Worm (Caenorhabditis elegans) whole organism, early embryonic: ENCODE results near the gene txt-17.

ENCODE experiments used
- B0310.2 ChIP-seq: sonication (generic microtip); optimal IDR thresholded peaks from 2 replicates; lab custom pipeline; 2016; ENCODE audit warnings: mild to moderate bottlenecking, missing genetic modification characterization, missing compliant biosample characterization
- F13C5.2 ChIP-seq: sonication (generic microtip); optimal IDR thresholded peaks from 2 replicates; lab custom pipeline; 2017; ENCODE audit warnings: mild to moderate bottlenecking, missing genetic modification characterization, inconsistent platforms, missing compliant biosample characterization
- aly-1 ChIP-seq: sonication (generic microtip); optimal IDR thresholded peaks from 2 replicates; lab custom pipeline; 2016; ENCODE audit warnings: missing genetic modification characterization, missing compliant biosample characterization
- ama-1 ChIP-seq: fragments of 150-350 bp; optimal IDR thresholded peaks from 2 replicates; lab custom pipeline; 2014
- ceh-13 ChIP-seq: fragments of 200-800 bp; sonication (Bioruptor generic); optimal IDR thresholded peaks from 2 replicates; lab custom pipeline; 2018; ENCODE audit warnings: mild to moderate bottlenecking, missing genetic modification characterization, missing compliant biosample characterization
- ceh-36 ChIP-seq: sonication (generic microtip); optimal IDR thresholded peaks from 2 replicates; lab custom pipeline; 2016; ENCODE audit warnings: missing genetic modification characterization, inconsistent platforms, missing compliant biosample characterization
- ets-7 ChIP-seq: sonication (generic microtip); optimal IDR thresholded peaks from 2 replicates; lab custom pipeline; 2016; ENCODE audit warnings: missing genotype, missing genetic modification characterization, missing compliant biosample characterization
- flt-1 ChIP-seq: fragments of 200-800 bp; sonication (Bioruptor generic); IDR thresholded peaks from 2 replicates; pipeline ENCODE4 v1.3.6; 2022; ENCODE audit warnings: missing genetic modification characterization, missing compliant biosample characterization
- hmbx-1 ChIP-seq: sonication (generic microtip); optimal IDR thresholded peaks from 2 replicates; lab custom pipeline; 2016; ENCODE audit warnings: mild to moderate bottlenecking, missing genetic modification characterization, missing compliant biosample characterization
- hmg-4 ChIP-seq: fragments of 200-800 bp; sonication (Bioruptor generic); optimal IDR thresholded peaks from 2 replicates; lab custom pipeline; 2018; ENCODE audit warnings: mild to moderate bottlenecking, missing genetic modification characterization, missing compliant biosample characterization
- hnd-1 ChIP-seq: sonication (generic microtip); optimal IDR thresholded peaks from 2 replicates; lab custom pipeline; 2016; ENCODE audit warnings: missing genetic modification characterization, missing compliant biosample characterization
- pes-1 ChIP-seq: fragments of 200-800 bp; sonication (Bioruptor generic); IDR thresholded peaks from 2 replicates; pipeline ENCODE4 v1.3.6; 2022; ENCODE audit warnings: missing genetic modification reagents, missing genetic modification characterization, missing compliant biosample characterization
- scrt-1 ChIP-seq: fragments of 200-800 bp; sonication (Bioruptor generic); IDR thresholded peaks from 2 replicates; pipeline ENCODE4 v1.3.6; 2022; ENCODE audit warnings: missing genetic modification characterization, missing compliant biosample characterization
- sea-1 ChIP-seq: fragments of 200-800 bp; sonication (Bioruptor generic); conservative IDR thresholded peaks from 2 replicates; pipeline ENCODE4 v1.3.6; 2022; ENCODE audit warnings: missing genetic modification characterization, missing compliant biosample characterization
- tbx-11 ChIP-seq: fragments of 200-800 bp; sonication (Bioruptor generic); IDR thresholded peaks from 2 replicates; pipeline ENCODE4 v1.3.6; 2022; ENCODE audit warnings: missing genetic modification characterization, missing compliant biosample characterization
- tbx-37 ChIP-seq: fragments of 200-800 bp; sonication (Bioruptor generic); conservative IDR thresholded peaks from 2 replicates; pipeline ENCODE4 v1.3.6; 2022; ENCODE audit warnings: missing genetic modification reagents, missing genetic modification characterization, missing compliant biosample characterization
- tra-4 ChIP-seq: sonication (generic microtip); optimal IDR thresholded peaks from 2 replicates; lab custom pipeline; 2017; ENCODE audit warnings: missing genetic modification characterization, missing compliant biosample characterization

txt-17 gene

DNA sequence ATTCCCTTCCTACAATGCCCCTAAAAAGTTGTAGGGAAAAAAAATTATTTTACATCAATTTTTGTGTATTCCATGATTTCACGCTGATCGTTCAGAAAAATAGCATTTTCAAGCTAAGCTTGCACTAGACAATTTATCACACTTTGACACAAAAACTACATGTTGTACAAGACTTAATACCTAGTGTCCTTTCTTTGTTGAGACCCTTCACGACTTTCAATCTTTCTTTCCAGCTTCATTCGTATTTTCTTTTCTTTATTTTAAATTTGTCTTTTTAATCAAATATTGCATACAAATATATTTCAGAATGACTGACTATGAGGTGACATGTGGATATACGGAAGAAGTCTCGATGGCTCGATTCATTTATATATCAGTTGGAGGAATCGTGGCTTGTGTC lies 7.0 kb downstream of the txt-17 start, which contains the start of gene F20A1.2:
Gene F20A1.2, plus strand, starts transcription at position 301 of the 400 bp plus-strand sequence.
- TF ChIP-seq tbx-37 (GFP tag; lab: Robert Waterston, UW), result no peak
- TF ChIP-seq hnd-1 (tag; lab: Kevin White, UChicago), result no peak

DNA sequence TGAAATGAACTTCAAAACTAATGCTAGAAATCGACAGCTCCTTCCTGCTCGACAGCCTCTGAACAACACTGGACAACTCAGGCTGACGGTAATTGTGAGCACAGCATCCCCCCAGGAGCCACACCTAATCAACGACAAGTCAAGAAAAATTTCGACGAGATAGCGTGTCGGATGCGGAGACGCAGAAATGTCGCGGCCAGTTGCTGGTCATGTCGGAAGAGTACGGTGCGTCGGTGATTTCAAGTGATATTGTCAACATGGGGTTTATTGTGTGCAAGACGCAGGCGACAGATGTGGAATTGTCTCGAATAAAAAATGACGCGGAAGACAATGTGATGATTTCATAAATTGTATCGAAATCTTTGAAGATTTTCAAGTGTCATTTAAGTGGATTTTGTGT lies 16.5 kb downstream of the txt-17 start, which contains the start of gene twk-11:
Gene twk-11, minus strand, starts transcription at position 101 of the 400 bp plus-strand sequence.
- TF ChIP-seq tbx-11 (GFP tag; lab: Robert Waterston, UW), result no peak
- no peak for TF ChIP-seq pes-1 (GFP tag; lab: Robert Waterston, UW)

DNA sequence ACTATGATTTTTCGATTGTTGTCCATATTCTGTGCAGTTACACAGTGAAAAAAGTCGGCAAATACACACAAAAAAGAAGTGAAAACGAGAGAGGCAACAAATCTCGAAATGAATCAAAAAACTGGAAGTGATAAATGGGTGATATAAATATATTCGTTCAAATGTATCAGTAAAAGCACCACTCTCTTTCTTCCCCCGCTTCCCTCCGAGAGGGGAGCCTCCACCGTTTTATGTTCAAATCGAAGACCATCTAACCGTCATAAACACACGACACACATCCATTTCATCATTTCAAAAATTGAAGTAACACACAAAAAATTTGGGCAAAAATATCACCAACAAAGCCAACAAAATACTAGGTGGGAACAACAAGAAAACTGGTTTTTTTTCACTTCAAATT lies 25.9 kb downstream of the txt-17 start, which contains the start of gene F20A1.6:
Gene F20A1.6, minus strand, starts transcription at position 101 of the 400 bp plus-strand sequence.
- TF ChIP-seq F13C5.2 (tag; lab: Kevin White, UChicago), result no peak
- TF ChIP-seq B0310.2, result no peak
- no peak for TF ChIP-seq ceh-13 (GFP tag; lab: Kevin White, UChicago)
- no peak for TF ChIP-seq pes-1 (GFP tag; lab: Robert Waterston, UW)
- no peak for TF ChIP-seq ceh-36 (tag; lab: Kevin White, UChicago)
- no peak for TF ChIP-seq ets-7 (tag; lab: Kevin White, UChicago)
- TF ChIP-seq hmg-4 (GFP tag; lab: Kevin White, UChicago), result no peak
- TF ChIP-seq aly-1 (tag; lab: Kevin White, UChicago), result no peak

DNA sequence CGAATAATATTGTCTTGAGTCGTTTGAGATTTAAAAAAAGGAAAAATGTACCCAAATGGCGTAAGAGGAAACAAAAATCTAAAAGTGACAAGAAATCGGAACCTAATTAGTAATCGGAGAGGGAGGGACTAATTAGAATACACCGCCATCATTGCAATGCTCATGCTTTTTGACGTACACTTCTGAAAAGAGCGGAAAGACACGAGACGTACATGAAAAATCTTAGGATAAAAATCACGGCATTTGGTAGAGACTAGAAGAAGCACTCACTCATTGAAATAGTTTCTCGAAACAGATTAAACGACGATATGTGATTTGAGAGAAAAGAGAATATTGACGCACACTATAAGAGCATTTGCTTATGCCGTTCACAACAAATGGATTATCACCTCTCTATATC lies 30.0 kb downstream of the txt-17 start:
- TF ChIP-seq hnd-1 (tag; lab: Kevin White, UChicago) (no peak), B0310.2 (no peak), hmg-4 (GFP tag; lab: Kevin White, UChicago) (no peak), F13C5.2 (tag; lab: Kevin White, UChicago) (no peak), hmbx-1 (no peak), flt-1 (GFP tag; lab: Robert Waterston, UW) (no peak), tra-4 (tag; lab: Kevin White, UChicago) (no peak), ceh-13 (GFP tag; lab: Kevin White, UChicago) (no peak), pes-1 (GFP tag; lab: Robert Waterston, UW) (no peak), tbx-11 (GFP tag; lab: Robert Waterston, UW) (no peak), tbx-37 (GFP tag; lab: Robert Waterston, UW) (no peak), ama-1 (lab: Kevin White, UChicago) (no peak), scrt-1 (GFP tag; lab: Robert Waterston, UW) (no peak), ets-7 (tag; lab: Kevin White, UChicago) (no peak)

DNA sequence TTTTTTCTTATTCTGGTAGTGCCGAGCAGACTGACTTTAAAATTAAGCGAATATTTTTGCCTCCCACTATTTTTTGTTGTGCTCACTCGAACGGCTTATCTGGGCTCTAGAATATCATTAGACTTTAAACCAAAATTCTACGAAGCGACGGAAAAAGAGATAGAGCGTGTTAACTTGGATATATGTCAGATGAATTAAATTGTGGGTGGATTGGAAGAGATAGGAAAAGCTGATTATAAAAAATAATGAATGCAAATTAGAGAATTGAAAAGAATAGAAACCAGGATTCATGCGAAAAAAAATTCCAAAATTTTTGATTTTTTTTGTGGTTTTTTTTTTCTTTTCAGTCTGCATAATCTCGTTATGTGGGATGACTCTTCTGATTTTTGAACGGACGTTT lies 31.2 kb downstream of the txt-17 start, which contains the start of gene F20A1.4:
Gene F20A1.4, minus strand, starts transcription at position 101 of the 400 bp plus-strand sequence.
- TF ChIP-seq tbx-11 (GFP tag; lab: Robert Waterston, UW), result no peak
- no peak for TF ChIP-seq B0310.2
- TF ChIP-seq ama-1 (lab: Kevin White, UChicago), result no peak
- no peak for TF ChIP-seq hmbx-1

DNA sequence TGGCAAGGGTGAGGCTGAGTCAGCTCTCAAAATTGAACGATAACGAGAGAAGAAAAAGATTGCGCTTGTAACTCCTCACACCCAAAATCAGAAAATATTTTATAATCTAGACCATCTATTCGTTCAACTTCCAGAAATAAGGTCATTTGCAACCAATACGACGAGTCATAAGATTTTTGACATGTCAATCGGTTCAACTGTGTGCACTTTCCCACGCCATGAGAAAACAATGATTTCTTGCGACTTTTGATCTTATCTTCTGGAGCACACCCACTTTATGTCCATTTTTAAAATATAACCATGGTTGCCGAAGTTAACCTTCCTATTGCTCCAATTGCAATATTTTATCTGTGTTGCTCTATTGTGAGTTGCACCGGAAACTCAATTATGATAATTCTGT lies 35.9 kb downstream of the txt-17 start, which contains the start of gene srsx-32:
Gene srsx-32, plus strand, starts transcription at position 301 of the 400 bp plus-strand sequence.
- TF ChIP-seq hnd-1 (tag; lab: Kevin White, UChicago) (no peak), F13C5.2 (tag; lab: Kevin White, UChicago) (no peak), hmbx-1 (no peak), sea-1 (GFP tag; lab: Robert Waterston, UW) (no peak), aly-1 (tag; lab: Kevin White, UChicago) (no peak), B0310.2 (no peak), ceh-13 (GFP tag; lab: Kevin White, UChicago) (no peak)

DNA sequence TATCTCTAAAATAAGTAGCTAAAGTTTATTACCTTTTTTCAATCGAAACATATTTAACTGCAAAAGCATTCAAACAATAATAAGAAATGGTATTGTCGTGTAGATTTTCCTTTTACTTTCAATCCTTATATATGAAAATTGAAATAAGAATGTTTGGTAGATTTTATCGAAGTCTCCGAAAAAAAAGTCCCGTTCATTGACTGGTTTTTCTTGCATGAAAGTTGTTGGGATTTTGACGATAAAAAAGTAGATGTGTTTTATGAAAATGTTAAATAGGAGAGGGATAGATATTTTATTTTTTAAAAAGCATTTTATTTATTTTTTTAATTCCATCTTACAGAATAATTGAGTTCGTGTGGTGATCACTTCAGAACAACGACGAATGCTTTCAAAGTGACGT lies 37.1 kb downstream of the txt-17 start, which contains the start of gene C33G8.13:
Gene C33G8.13, minus strand, starts transcription at position 101 of the 400 bp plus-strand sequence.
- TF ChIP-seq flt-1 (GFP tag; lab: Robert Waterston, UW) (no peak), hmbx-1 (no peak), scrt-1 (GFP tag; lab: Robert Waterston, UW) (no peak), ama-1 (lab: Kevin White, UChicago) (no peak), ceh-13 (GFP tag; lab: Kevin White, UChicago) (no peak)

DNA sequence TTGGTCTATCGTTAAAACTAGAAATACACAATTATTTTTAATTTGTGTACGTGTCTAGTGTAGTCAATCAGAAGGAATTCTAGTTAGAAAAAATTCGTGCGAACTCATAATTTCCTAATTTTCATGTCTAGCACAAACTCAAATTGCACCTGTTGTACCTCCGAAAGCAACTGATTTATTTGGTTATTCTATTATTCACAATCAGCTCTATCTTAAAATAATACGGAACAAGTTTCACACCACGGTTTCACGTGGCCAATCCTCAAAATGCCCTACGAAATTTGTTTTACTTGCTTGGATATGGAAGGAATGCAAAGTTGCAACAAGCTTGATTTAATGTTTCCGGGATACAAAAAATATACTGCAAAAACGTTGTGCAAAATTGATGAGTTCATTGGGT lies 40.4 kb downstream of the txt-17 start, which contains the start of gene srw-127:
Gene srw-127, plus strand, starts transcription at position 301 of the 400 bp plus-strand sequence.
- TF ChIP-seq ama-1 (lab: Kevin White, UChicago) (no peak), sea-1 (GFP tag; lab: Robert Waterston, UW) (no peak), F13C5.2 (tag; lab: Kevin White, UChicago) (no peak), aly-1 (tag; lab: Kevin White, UChicago) (no peak)

DNA sequence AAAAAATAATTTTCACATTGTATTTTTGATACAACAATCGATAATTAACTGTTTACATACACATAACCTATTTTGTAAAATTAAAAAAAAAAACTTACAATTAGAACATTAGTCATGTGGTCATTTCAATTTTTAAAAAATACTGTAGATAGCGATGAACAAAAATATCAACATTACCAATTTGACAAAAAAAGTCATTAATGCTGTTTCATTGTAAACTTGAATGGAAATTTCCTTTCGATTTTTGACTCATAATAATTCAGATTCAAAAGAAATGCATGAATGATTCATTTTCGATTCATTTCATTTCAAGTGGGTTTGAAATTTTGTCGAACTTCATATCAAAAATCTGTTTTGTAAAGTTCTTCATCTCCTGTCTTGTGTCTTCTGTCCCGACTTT lies 43.5 kb downstream of the txt-17 start, which contains the start of gene C33G8.2:
Gene C33G8.2, plus strand, starts transcription at position 301 of the 400 bp plus-strand sequence.
- TF ChIP-seq pes-1 (GFP tag; lab: Robert Waterston, UW) (no peak), ceh-13 (GFP tag; lab: Kevin White, UChicago) (no peak), tbx-11 (GFP tag; lab: Robert Waterston, UW) (no peak), hmg-4 (GFP tag; lab: Kevin White, UChicago) (no peak), ama-1 (lab: Kevin White, UChicago) (no peak), aly-1 (tag; lab: Kevin White, UChicago) (no peak)
